Worm (Caenorhabditis elegans): ENCODE data around the gene Y38H6C.16.

DNA sequence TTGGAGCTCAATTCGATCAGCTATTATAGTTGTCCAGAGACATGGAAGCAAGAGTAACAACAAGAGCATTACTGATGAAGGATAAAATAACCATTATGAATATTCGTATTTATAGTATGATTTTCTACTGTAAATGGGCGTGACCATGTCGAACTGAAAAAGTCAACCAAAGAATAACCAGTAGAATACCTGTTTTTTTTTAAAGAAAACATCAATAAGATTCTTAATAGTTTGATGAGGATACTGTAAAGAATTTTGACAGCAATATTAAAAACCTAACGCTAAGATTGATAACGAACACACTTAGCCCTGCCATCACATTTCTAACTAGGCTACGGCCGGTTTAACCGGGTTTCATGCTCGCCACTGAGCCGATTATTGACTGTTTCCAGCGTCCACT, 13.8 kb upstream of the Y38H6C.16 start, which contains the start of gene vmo-1:
- TF ChIP-seq med-1 (GFP tag; optimal IDR thresholded peaks at IDR 0.05; ENCODE audit: insufficient read depth) (no peak), cog-1 (tag; optimal IDR thresholded peaks at IDR 0.05) (no peak), tab-1 (GFP tag; IDR thresholded peaks at IDR 0.05) (no peak), klf-2 (GFP tag; conservative IDR thresholded peaks at IDR 0.05) (no peak), flt-1 (GFP tag; IDR thresholded peaks at IDR 0.05) (no peak), ref-1 (GFP tag; conservative IDR thresholded peaks at IDR 0.05) (no peak)
